Worm (Caenorhabditis elegans) whole organism, L1 larva: Measurements from ENCODE around the gene F25D1.3.

Experiments
- aha-1 ChIP-seq: fragments of 150-350 bp; optimal IDR thresholded peaks from 2 replicates; lab custom pipeline; 2014; ENCODE audit warnings: missing biosample characterization, missing genetic modification characterization
- aly-2 ChIP-seq: fragments of 150-350 bp; optimal IDR thresholded peaks from 2 replicates; lab custom pipeline; 2014; ENCODE audit warnings: missing biosample characterization, missing genetic modification characterization
- ama-1 ChIP-seq: fragments of 150-350 bp; optimal IDR thresholded peaks from 2 replicates; lab custom pipeline; 2014
- ceh-90 ChIP-seq: sonication (generic microtip); optimal IDR thresholded peaks from 2 replicates; lab custom pipeline; 2016; ENCODE audit warnings: missing genetic modification characterization, missing compliant biosample characterization
- lsy-2 ChIP-seq, 2 experiments: fragments of 150-350 bp; optimal IDR thresholded peaks; 2 replicates each; lab custom pipeline; 2014; ENCODE audit warnings: missing biosample characterization in 2 of 2, missing genetic modification characterization in 2 of 2
- mep-1 ChIP-seq: fragments of 150-350 bp; optimal IDR thresholded peaks from 2 replicates; lab custom pipeline; 2014; ENCODE audit warnings: missing biosample characterization, missing genetic modification characterization
- skn-1 ChIP-seq: fragments of 150-350 bp; optimal IDR thresholded peaks from 2 replicates; lab custom pipeline; 2014; ENCODE audit warnings: missing biosample characterization, missing genetic modification characterization
- snpc-4 ChIP-seq: fragments of 150-350 bp; optimal IDR thresholded peaks from 2 replicates; lab custom pipeline; 2014; ENCODE audit warnings: missing biosample characterization, missing genetic modification characterization
- sox-4 ChIP-seq: sonication (generic microtip); optimal IDR thresholded peaks from 2 replicates; lab custom pipeline; 2016; ENCODE audit warnings: missing genetic modification characterization, missing compliant biosample characterization
- swsn-7 ChIP-seq: sonication (generic microtip); optimal IDR thresholded peaks from 2 replicates; lab custom pipeline; 2016; ENCODE audit warnings: missing genetic modification characterization, missing compliant biosample characterization
- unc-130 ChIP-seq: fragments of 150-350 bp; optimal IDR thresholded peaks from 2 replicates; lab custom pipeline; 2017; ENCODE audit warnings: missing biosample characterization, missing genetic modification characterization, inconsistent platforms
- unc-62 ChIP-seq: fragments of 150-350 bp; optimal IDR thresholded peaks from 2 replicates; lab custom pipeline; 2014; ENCODE audit warnings: missing biosample characterization, missing genetic modification reagents, missing genetic modification characterization
- zag-1 ChIP-seq: fragments of 150-350 bp; optimal IDR thresholded peaks from 2 replicates; lab custom pipeline; 2014; ENCODE audit warnings: missing biosample characterization, missing genetic modification characterization

DNA sequence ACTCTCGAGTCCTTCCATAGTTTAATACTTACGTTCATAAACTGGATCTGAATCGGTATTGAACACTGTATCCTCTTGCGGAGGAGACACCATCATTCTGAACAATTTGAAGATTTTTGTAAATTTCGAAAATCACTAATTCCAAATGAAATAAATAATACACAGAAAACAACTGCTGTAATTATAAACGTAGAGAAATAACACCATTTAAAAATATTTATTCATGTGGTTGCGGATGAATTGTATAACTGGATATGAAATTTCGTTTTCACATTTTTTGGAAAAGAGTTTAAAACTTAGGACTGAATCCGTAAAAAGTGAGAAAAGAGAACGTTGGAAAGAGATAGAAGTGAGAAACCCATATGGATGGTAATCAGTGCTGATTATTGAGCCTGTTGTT, 49.7 kb downstream of the F25D1.3 start, which contains the start of gene mics-1:
- no peak for TF ChIP-seq unc-130 (tag; lab: Kevin White, UChicago)
- TF ChIP-seq sox-4, result no peak
- TF ChIP-seq ama-1 (lab: Kevin White, UChicago), result no peak
- no peak for TF ChIP-seq aha-1 (tag; lab: Kevin White, UChicago)
- TF ChIP-seq mep-1 (tag; lab: Kevin White, UChicago), result no peak
- no peak for TF ChIP-seq unc-62 (GFP tag; lab: Kevin White, UChicago)
- no peak for TF ChIP-seq ceh-90 (tag; lab: Kevin White, UChicago)
- no peak for TF ChIP-seq swsn-7 (tag; lab: Kevin White, UChicago)
- no peak for TF ChIP-seq zag-1
- no peak for TF ChIP-seq snpc-4 (tag; lab: Kevin White, UChicago)
- no peak for TF ChIP-seq skn-1 (tag; lab: Kevin White, UChicago)
- TF ChIP-seq aly-2 (tag; lab: Kevin White, UChicago), result no peak
- no peak for TF ChIP-seq lsy-2 (tag; optimal IDR thresholded peaks at IDR 0.05; lab: Kevin White, UChicago)
